Worm (Caenorhabditis elegans): Measurements from ENCODE around the gene hsb-1.

The hsb-1 gene

ce11 chrIV:12596960-12597359 lies 29.9 kb upstream of the hsb-1 start:
- TF ChIP-seq unc-62 (GFP tag; optimal IDR thresholded peaks at IDR 0.05 in 1 of 2) (no peak), unc-62 (tag; optimal IDR thresholded peaks at IDR 0.05) (no peak), lsy-2 (tag; optimal IDR thresholded peaks at IDR 0.05) (no peak), aha-1 (tag) (peak; percentile 91), daf-19 (GFP tag; conservative IDR thresholded peaks at IDR 0.05) (no peak)

ce11 chrIV:12594574-12594973 lies 27.5 kb upstream of the hsb-1 start:
- TF ChIP-seq spr-3 (GFP tag; optimal IDR thresholded peaks at IDR 0.05) (peak; percentile 74), fkh-10 (GFP tag; optimal IDR thresholded peaks at IDR 0.05) (peak; percentile 26), dmd-8 (GFP tag; IDR thresholded peaks at IDR 0.05) (peak; percentile 86), ztf-11 (tag; optimal IDR thresholded peaks at IDR 0.05) (no peak), spr-1 (tag; optimal IDR thresholded peaks at IDR 0.05) (peak; percentile 66), D1046.2 (GFP tag; IDR thresholded peaks at IDR 0.05) (peak; percentile 90), gei-8 (GFP tag; optimal IDR thresholded peaks at IDR 0.05) (peak; percentile 41), unc-39 (tag; optimal IDR thresholded peaks at IDR 0.05) (no peak), mep-1 (tag; optimal IDR thresholded peaks at IDR 0.05) (peak; percentile 75), R02D3.7 (tag; optimal IDR thresholded peaks at IDR 0.05) (no peak), ceh-32 (tag; optimal IDR thresholded peaks at IDR 0.05; ENCODE audit: poor library complexity) (peak; percentile 42), dmd-9 (GFP tag; IDR thresholded peaks at IDR 0.05) (peak; percentile 84), F44E2.7 (GFP tag; IDR thresholded peaks at IDR 0.05) (peak; percentile 72; the same call in 1 of the 2 replicates), nhr-48 (tag; optimal IDR thresholded peaks at IDR 0.05) (peak; percentile 50), lin-1 (GFP tag; IDR thresholded peaks at IDR 0.05) (peak; percentile 74), nhr-6 (tag; optimal IDR thresholded peaks at IDR 0.05) (no peak), cey-2 (tag; optimal IDR thresholded peaks at IDR 0.05; ENCODE audit: borderline replicate concordance, insufficient read depth) (no peak), Y48G9A.11 (GFP tag; IDR thresholded peaks at IDR 0.05) (peak; percentile 56), vab-7 (GFP tag; IDR thresholded peaks at IDR 0.05) (peak; percentile 93), php-3 (GFP tag; IDR thresholded peaks at IDR 0.05) (peak; percentile 67), ces-1 (GFP tag; optimal IDR thresholded peaks at IDR 0.05) (no peak), mdt-29 (GFP tag; IDR thresholded peaks at IDR 0.05) (peak; percentile 80; the same call in 1 of the 2 replicates), snpc-4 (tag; optimal IDR thresholded peaks at IDR 0.05) (no peak), mxl-3 (GFP tag; optimal IDR thresholded peaks at IDR 0.05) (peak; percentile 46), nhr-41 (GFP tag; IDR thresholded peaks at IDR 0.05) (no peak), set-16 (GFP tag; IDR thresholded peaks at IDR 0.05) (peak; percentile 61), egl-27 (tag; optimal IDR thresholded peaks at IDR 0.05) (no peak), unc-62 (GFP tag; optimal IDR thresholded peaks at IDR 0.05 in 1 of 2) (no peak), unc-62 (tag; optimal IDR thresholded peaks at IDR 0.05) (no peak), nhr-77 (tag; optimal IDR thresholded peaks at IDR 0.05) (peak; percentile 2), attf-4 (tag; optimal IDR thresholded peaks at IDR 0.05) (no peak), fos-1 (tag; optimal IDR thresholded peaks at IDR 0.05) (no peak), ZK546.5 (tag; optimal IDR thresholded peaks at IDR 0.05) (no peak), nhr-102 (tag; optimal IDR thresholded peaks at IDR 0.05) (peak; percentile 81), pha-4 (GFP tag; IDR thresholded peaks at IDR 0.05) (peak; percentile 94), pha-4 (tag; optimal IDR thresholded peaks at IDR 0.05) (no peak), lin-15B (tag; optimal IDR thresholded peaks at IDR 0.05) (no peak), zfp-2 (tag; optimal IDR thresholded peaks at IDR 0.05) (peak; percentile 44), dpl-1 (GFP tag; optimal IDR thresholded peaks at IDR 0.05) (peak; percentile 38), ZK337.2 (GFP tag; IDR thresholded peaks at IDR 0.05) (peak; percentile 37; the same call in 1 of the 2 replicates), lir-3 (tag; optimal IDR thresholded peaks at IDR 0.05) (peak; percentile 13), ztf-7 (tag; optimal IDR thresholded peaks at IDR 0.05) (peak; percentile 10), nhr-10 (tag; optimal IDR thresholded peaks at IDR 0.05) (no peak), pqm-1 (tag; optimal IDR thresholded peaks at IDR 0.05) (no peak), Y75B8A.6 (GFP tag; IDR thresholded peaks at IDR 0.05) (no peak), ceh-20 (GFP tag; IDR thresholded peaks at IDR 0.05) (peak; percentile 78), daf-16 (GFP tag; optimal IDR thresholded peaks at IDR 0.05) (peak in 1 of 2 experiments; percentile 69), daf-16 (tag; optimal IDR thresholded peaks at IDR 0.05) (peak; percentile 48)

All from whole organism, L4 larva.